Fruit fly (Drosophila melanogaster): ENCODE results near the gene Septin4.

dm6 chrX:16640260-16641100, 54.5 kb downstream of the Septin4 start, which contains the start of the genes SNRPG and mthl1:
- TF ChIP-seq psq (optimal IDR thresholded peaks at IDR 0.05) (no peak), ttk (optimal IDR thresholded peaks at IDR 0.05) (no peak), insv (optimal IDR thresholded peaks at IDR 0.05) (no peak), Myc (optimal IDR thresholded peaks at IDR 0.05) (no peak)

Data from Kc167 (cell line).